Fruit fly (Drosophila melanogaster): ENCODE results near the gene Xrp1.

- TF ChIP-seq Blimp-1 (GFP tag; optimal IDR thresholded peaks at IDR 0.05) (peak; percentile 4), Eip93F (GFP tag; optimal IDR thresholded peaks at IDR 0.05) (no peak), CG16779 (tag; optimal IDR thresholded peaks at IDR 0.05) (no peak), esn (GFP tag; optimal IDR thresholded peaks at IDR 0.05) (peak; percentile 72)
Measured at dm6 chr3R:18913856-18914593, 743 bp upstream of the Xrp1 start.

Measured in whole organism, prepupa.